Fruit fly (Drosophila melanogaster) whole organism, embryonic: ENCODE results near the gene ppk.

Experiments
- Blimp-1 ChIP-seq: fragments of 200-800 bp; sonication (Bioruptor generic); optimal IDR thresholded peaks from 3 replicates; lab custom pipeline; 2018; ENCODE audit warnings: missing biosample characterization, missing genetic modification characterization, mild to moderate bottlenecking, moderate library complexity, missing genetic modification reagents
- CG10274 ChIP-seq: fragments of 200-800 bp; sonication (Bioruptor generic); optimal IDR thresholded peaks from 3 replicates; lab custom pipeline; 2017; ENCODE audit warnings: missing biosample characterization, mild to moderate bottlenecking, missing genetic modification characterization
- CG10959 ChIP-seq: fragments of 200-800 bp; sonication (Bioruptor generic); IDR thresholded peaks from 2 replicates; pipeline ENCODE4 v1.3.6; 2022; ENCODE audit warnings: missing biosample characterization, missing genetic modification characterization
- CG11247 ChIP-seq: fragments of 200-800 bp; sonication (Bioruptor generic); IDR thresholded peaks from 2 replicates; pipeline ENCODE4 v1.3.6; 2022; ENCODE audit warnings: missing biosample characterization, missing genetic modification characterization
- CG11504 ChIP-seq: fragments of 200-800 bp; sonication (Bioruptor generic); optimal IDR thresholded peaks from 3 replicates; lab custom pipeline; 2019; ENCODE audit warnings: missing biosample characterization, mild to moderate bottlenecking, missing genetic modification characterization, moderate library complexity
- CG12391 ChIP-seq: fragments of 200-800 bp; sonication (Bioruptor generic); optimal IDR thresholded peaks from 3 replicates; lab custom pipeline; 2018; ENCODE audit warnings: missing biosample characterization, mild to moderate bottlenecking, missing genetic modification characterization, moderate library complexity
- CG13775 ChIP-seq: fragments of 200-800 bp; sonication (Bioruptor generic); optimal IDR thresholded peaks from 3 replicates; lab custom pipeline; 2017; ENCODE audit warnings: missing biosample characterization, mild to moderate bottlenecking, missing genetic modification characterization
- CG15696 ChIP-seq: fragments of 200-800 bp; sonication (Bioruptor generic); optimal IDR thresholded peaks from 2 replicates; lab custom pipeline; 2019; ENCODE audit warnings: missing biosample characterization, mild to moderate bottlenecking, missing genetic modification characterization, moderate library complexity
- CG17328 ChIP-seq: fragments of 200-800 bp; sonication (Bioruptor generic); IDR thresholded peaks from 2 replicates; pipeline ENCODE4 v1.3.6; 2022; ENCODE audit warnings: missing biosample characterization, missing genetic modification characterization
- CG17359 ChIP-seq: fragments of 200-800 bp; sonication (Bioruptor generic); optimal IDR thresholded peaks from 3 replicates; lab custom pipeline; 2018; ENCODE audit warnings: missing biosample characterization, mild to moderate bottlenecking, missing genetic modification characterization, moderate library complexity
- CG17361 ChIP-seq: fragments of 200-800 bp; sonication (Bioruptor generic); IDR thresholded peaks from 3 replicates; pipeline ENCODE4 v1.3.6; 2022; ENCODE audit warnings: missing biosample characterization, missing genetic modification characterization
- CG17802 ChIP-seq: fragments of 200-800 bp; sonication (Bioruptor generic); optimal IDR thresholded peaks from 2 replicates; lab custom pipeline; 2018; ENCODE audit warnings: missing biosample characterization, mild to moderate bottlenecking, missing genetic modification characterization, moderate library complexity
- CG17829 ChIP-seq: fragments of 200-800 bp; optimal IDR thresholded peaks from 2 replicates; lab custom pipeline; 2019; ENCODE audit warnings: missing biosample characterization, mild to moderate bottlenecking, missing genetic modification characterization, moderate library complexity
- CG18262 ChIP-seq: fragments of 200-800 bp; optimal IDR thresholded peaks from 3 replicates; lab custom pipeline; 2019; ENCODE audit warnings: missing biosample characterization, mild to moderate bottlenecking, missing genetic modification characterization, moderate library complexity
- CG31365 ChIP-seq: fragments of 200-800 bp; sonication (Bioruptor generic); optimal IDR thresholded peaks from 2 replicates; lab custom pipeline; 2018; ENCODE audit warnings: missing biosample characterization, mild to moderate bottlenecking, missing genetic modification characterization
- CG3163 ChIP-seq: fragments of 200-800 bp; sonication (Bioruptor generic); optimal IDR thresholded peaks from 3 replicates; lab custom pipeline; 2016; ENCODE audit warnings: missing biosample characterization, missing genetic modification characterization
- CG33213 ChIP-seq: fragments of 200-800 bp; sonication (Bioruptor generic); optimal IDR thresholded peaks from 3 replicates; lab custom pipeline; 2016; ENCODE audit warnings: missing biosample characterization, missing genetic modification characterization
- CG4424 ChIP-seq: fragments of 200-800 bp; sonication (Bioruptor generic); optimal IDR thresholded peaks from 3 replicates; lab custom pipeline; 2016; ENCODE audit warnings: missing biosample characterization, missing genetic modification characterization
- CG5180 ChIP-seq: fragments of 200-800 bp; sonication (Bioruptor generic); optimal IDR thresholded peaks from 3 replicates; lab custom pipeline; 2017; ENCODE audit warnings: missing biosample characterization, missing genetic modification characterization, mild to moderate bottlenecking, moderate library complexity, missing genetic modification reagents
- CG6254 ChIP-seq: fragments of 200-800 bp; sonication (Bioruptor generic); optimal IDR thresholded peaks from 3 replicates; lab custom pipeline; 2017; ENCODE audit warnings: mild to moderate bottlenecking, missing biosample characterization, missing genetic modification reagents, missing genetic modification characterization
- CG7786 ChIP-seq: fragments of 200-800 bp; sonication (Bioruptor generic); optimal IDR thresholded peaks from 2 replicates; lab custom pipeline; 2016; ENCODE audit warnings: missing biosample characterization, missing genetic modification characterization
- D19A ChIP-seq: fragments of 200-800 bp; optimal IDR thresholded peaks from 3 replicates; lab custom pipeline; 2019; ENCODE audit warnings: missing biosample characterization, mild to moderate bottlenecking, missing genetic modification characterization, moderate library complexity
- Dip2 ChIP-seq: fragments of 200-800 bp; sonication (Bioruptor generic); IDR thresholded peaks from 2 replicates; pipeline ENCODE4 v1.3.6; 2022; ENCODE audit warnings: missing biosample characterization, missing genetic modification characterization
- Drgx ChIP-seq: fragments of 200-800 bp; sonication (Bioruptor generic); IDR thresholded peaks from 2 replicates; pipeline ENCODE4 v1.3.6; 2022; ENCODE audit warnings: missing biosample characterization, missing genetic modification characterization
- Ets65A ChIP-seq: fragments of 200-800 bp; sonication (Bioruptor generic); peaks from one replicate; lab custom pipeline; 2016; ENCODE audit warnings: missing biosample characterization, missing genetic modification characterization
- HLH3B ChIP-seq: fragments of 200-800 bp; sonication (Bioruptor generic); IDR thresholded peaks from 2 replicates; pipeline ENCODE4 v1.3.6; 2022; ENCODE audit warnings: missing biosample characterization, missing genetic modification characterization
- Jarid2 ChIP-seq: fragments of 200-800 bp; sonication (Bioruptor generic); optimal IDR thresholded peaks from 3 replicates; lab custom pipeline; 2017; ENCODE audit warnings: mild to moderate bottlenecking, missing biosample characterization, missing genetic modification reagents, missing genetic modification characterization
- MESR4 ChIP-seq: fragments of 200-800 bp; sonication (Bioruptor generic); optimal IDR thresholded peaks from 2 replicates; lab custom pipeline; 2018; ENCODE audit warnings: missing biosample characterization, mild to moderate bottlenecking, missing genetic modification characterization, moderate library complexity
- Poxn ChIP-seq: fragments of 200-800 bp; sonication (Bioruptor generic); IDR thresholded peaks from 2 replicates; pipeline ENCODE4 v1.3.6; 2022; ENCODE audit warnings: missing biosample characterization, missing genetic modification characterization
- Ptx1 ChIP-seq: fragments of 200-800 bp; sonication (Bioruptor generic); IDR thresholded peaks from 2 replicates; pipeline ENCODE4 v1.3.6; 2022; ENCODE audit warnings: missing biosample characterization, missing genetic modification characterization
- Ssrp ChIP-seq: fragments of 200-800 bp; sonication (Bioruptor generic); optimal IDR thresholded peaks from 2 replicates; lab custom pipeline; 2018; ENCODE audit warnings: missing biosample characterization, mild to moderate bottlenecking, missing genetic modification characterization, moderate library complexity
- Xrp1 ChIP-seq: fragments of 200-800 bp; sonication (Bioruptor generic); IDR thresholded peaks from 2 replicates; pipeline ENCODE4 v1.3.6; 2022; ENCODE audit warnings: missing biosample characterization, missing genetic modification characterization
- chif ChIP-seq, 2 experiments: fragments of 200-800 bp; sonication (Bioruptor generic); optimal IDR thresholded peaks; 3 replicates each; lab custom pipeline; 2016; ENCODE audit warnings: missing biosample characterization in 2 of 2, missing genetic modification characterization in 2 of 2
- corto ChIP-seq: fragments of 200-800 bp; sonication (Bioruptor generic); optimal IDR thresholded peaks from 2 replicates; lab custom pipeline; 2016; ENCODE audit warnings: missing biosample characterization, mild to moderate bottlenecking, missing genetic modification characterization, moderate library complexity
- dm ChIP-seq: fragments of 200-800 bp; sonication (Bioruptor generic); optimal IDR thresholded peaks from 3 replicates; lab custom pipeline; 2016; ENCODE audit warnings: missing biosample characterization, missing genetic modification characterization
- fd96Cb ChIP-seq: fragments of 200-800 bp; sonication (Bioruptor generic); optimal IDR thresholded peaks from 2 replicates; lab custom pipeline; 2018; ENCODE audit warnings: missing biosample characterization, mild to moderate bottlenecking, missing genetic modification characterization, moderate library complexity
- gcm ChIP-seq: fragments of 200-800 bp; sonication (Bioruptor generic); optimal IDR thresholded peaks from 2 replicates; lab custom pipeline; 2019; ENCODE audit warnings: missing biosample characterization, mild to moderate bottlenecking, missing genetic modification characterization, moderate library complexity
- nmo ChIP-seq: fragments of 200-800 bp; sonication (Bioruptor generic); optimal IDR thresholded peaks from 2 replicates; lab custom pipeline; 2018; ENCODE audit warnings: missing biosample characterization, mild to moderate bottlenecking, missing genetic modification characterization, moderate library complexity
- pfk ChIP-seq: fragments of 200-800 bp; sonication (Bioruptor generic); optimal IDR thresholded peaks from 2 replicates; lab custom pipeline; 2018; ENCODE audit warnings: missing biosample characterization, mild to moderate bottlenecking, missing genetic modification characterization, moderate library complexity
- phol ChIP-seq: fragments of 200-800 bp; sonication (Bioruptor generic); optimal IDR thresholded peaks from 3 replicates; lab custom pipeline; 2018; ENCODE audit warnings: missing biosample characterization, mild to moderate bottlenecking, missing genetic modification characterization, moderate library complexity
- pum ChIP-seq: fragments of 200-800 bp; sonication (Bioruptor generic); optimal IDR thresholded peaks from 2 replicates; lab custom pipeline; 2016; ENCODE audit warnings: missing biosample characterization, missing genetic modification characterization
- salm ChIP-seq: fragments of 200-800 bp; sonication (Bioruptor generic); optimal IDR thresholded peaks from 2 replicates; lab custom pipeline; 2018; ENCODE audit warnings: missing biosample characterization, mild to moderate bottlenecking, missing genetic modification characterization
- sens-2 ChIP-seq: fragments of 200-800 bp; sonication (Bioruptor generic); IDR thresholded peaks from 2 replicates; pipeline ENCODE4 v1.3.6; 2022; ENCODE audit warnings: missing biosample characterization, missing genetic modification characterization
- stwl ChIP-seq: fragments of 200-800 bp; sonication (Bioruptor generic); optimal IDR thresholded peaks from 3 replicates; lab custom pipeline; 2018; ENCODE audit warnings: missing biosample characterization, mild to moderate bottlenecking, missing genetic modification characterization, moderate library complexity
- toy ChIP-seq: fragments of 200-800 bp; sonication (Bioruptor generic); IDR thresholded peaks from 2 replicates; pipeline ENCODE4 v1.3.6; 2022; ENCODE audit warnings: missing biosample characterization, missing genetic modification characterization
- tup ChIP-seq: fragments of 200-800 bp; sonication (Bioruptor generic); optimal IDR thresholded peaks from 2 replicates; lab custom pipeline; 2016; ENCODE audit warnings: missing biosample characterization, mild to moderate bottlenecking, missing genetic modification characterization, moderate library complexity
- wor ChIP-seq: fragments of 200-800 bp; sonication (Bioruptor generic); IDR thresholded peaks from 2 replicates; pipeline ENCODE4 v1.3.6; 2022; ENCODE audit warnings: missing biosample characterization, missing genetic modification characterization
- zen ChIP-seq: fragments of 200-800 bp; sonication (Bioruptor generic); optimal IDR thresholded peaks from 3 replicates; lab custom pipeline; 2018; ENCODE audit warnings: missing biosample characterization, mild to moderate bottlenecking, missing genetic modification characterization, moderate library complexity
- zen2 ChIP-seq: fragments of 200-800 bp; sonication (Bioruptor generic); IDR thresholded peaks from 3 replicates; pipeline ENCODE4 v1.3.6; 2022; ENCODE audit warnings: missing biosample characterization, missing genetic modification characterization; ENCODE audit not compliant: partially characterized antibody

The ppk gene

DNA sequence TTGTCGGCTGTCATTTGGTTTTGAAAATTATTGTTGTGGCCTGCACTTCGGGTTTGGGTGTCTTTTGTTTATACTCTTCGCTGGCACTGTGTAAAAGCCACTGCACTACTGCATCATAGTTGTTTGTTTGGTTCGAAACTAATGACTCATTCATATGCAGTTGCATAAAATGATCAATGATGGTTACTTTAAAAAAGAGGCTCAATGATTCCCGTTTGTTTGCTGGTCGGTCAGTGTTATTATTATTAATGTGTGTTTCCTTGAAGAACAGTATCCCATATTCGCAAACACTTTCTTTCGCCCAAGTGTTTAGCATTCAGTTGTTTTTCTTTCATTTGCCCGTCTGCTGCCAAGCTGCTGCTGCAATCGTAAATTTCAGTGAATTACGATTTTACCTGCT lies 7.5 kb upstream of the ppk start:
- TF ChIP-seq D19A: peak; percentile 16
- no peak for TF ChIP-seq CG31365 (tag; lab: Kevin White, UChicago)

dm6 chr2L:14386522-14386921 lies 5.5 kb upstream of the ppk start:
- TF ChIP-seq Blimp-1 (GFP tag; lab: Kevin White, UChicago): peak; percentile 33
- TF ChIP-seq stwl (tag; lab: Kevin White, UChicago): no peak
- no peak for TF ChIP-seq CG3163 (GFP tag; lab: Kevin White, UChicago)
- peak; percentile 16 for TF ChIP-seq pum (GFP tag; lab: Kevin White, UChicago)
- no peak for TF ChIP-seq dm (GFP tag; lab: Kevin White, UChicago)
- peak; percentile 7 for TF ChIP-seq CG12391 (tag; lab: Kevin White, UChicago)
- peak; percentile 1 for TF ChIP-seq CG13775 (GFP tag; lab: Kevin White, UChicago)
- no peak for TF ChIP-seq pfk (GFP tag; lab: Kevin White, UChicago)
- TF ChIP-seq CG4424: peak; percentile 21
- peak; percentile 33 for TF ChIP-seq phol (tag; lab: Kevin White, UChicago)
- TF ChIP-seq CG17361 (GFP tag; lab: Robert Waterston, UW): peak; percentile 21; the same call in 1 of the 3 replicates
- TF ChIP-seq sens-2 (GFP tag; lab: Robert Waterston, UW): no peak
- no peak for TF ChIP-seq Poxn (GFP tag; lab: Robert Waterston, UW)
- 0 out of 2 replicates have a peak, but pooled peaks have one; percentile 37 for TF ChIP-seq CG10959 (GFP tag; lab: Robert Waterston, UW)
- no peak for TF ChIP-seq CG10274 (GFP tag; lab: Kevin White, UChicago)
- no peak for TF ChIP-seq toy (GFP tag; lab: Robert Waterston, UW)
- TF ChIP-seq gcm (GFP tag; lab: Kevin White, UChicago): no peak
- no peak for TF ChIP-seq Jarid2 (GFP tag; lab: Kevin White, UChicago)
- TF ChIP-seq salm (tag; lab: Kevin White, UChicago): no peak
- TF ChIP-seq nmo: peak; percentile 20
- 0 out of 2 replicates have a peak, but pooled peaks have one; percentile 24 for TF ChIP-seq Ptx1 (GFP tag; lab: Robert Waterston, UW)
- peak; percentile 35 for TF ChIP-seq zen (tag; lab: Kevin White, UChicago)
- TF ChIP-seq CG15696: peak; percentile 60
- peak; percentile 56; the same call in 1 of the 2 replicates for TF ChIP-seq Xrp1
- peak; percentile 8 for TF ChIP-seq CG6254 (GFP tag; lab: Kevin White, UChicago)
- no peak for TF ChIP-seq zen2 (GFP tag; lab: Robert Waterston, UW)
- peak; percentile 2 for TF ChIP-seq Ssrp (tag; lab: Kevin White, UChicago)
- TF ChIP-seq CG33213 (GFP tag; lab: Kevin White, UChicago): no peak
- TF ChIP-seq CG11247 (GFP tag; lab: Robert Waterston, UW): no peak
- no peak for TF ChIP-seq HLH3B (GFP tag; lab: Robert Waterston, UW)
- TF ChIP-seq fd96Cb (tag; lab: Kevin White, UChicago): peak; percentile 14
- peak; percentile 15 to 29 for TF ChIP-seq chif (GFP tag; optimal IDR thresholded peaks at IDR 0.05; lab: Kevin White, UChicago)
- peak; percentile 45 for TF ChIP-seq CG18262 (tag; lab: Kevin White, UChicago)
- TF ChIP-seq tup (GFP tag; lab: Kevin White, UChicago): no peak
- TF ChIP-seq CG11504 (tag; lab: Kevin White, UChicago): peak; percentile 16
- no peak for TF ChIP-seq MESR4 (GFP tag; lab: Kevin White, UChicago)
- TF ChIP-seq CG7786: no peak
- TF ChIP-seq CG17829: peak; percentile 18
- no peak for TF ChIP-seq wor (GFP tag; lab: Robert Waterston, UW)
- peak; percentile 93 for TF ChIP-seq corto
- peak; percentile 26; the same call in 1 of the 2 replicates for TF ChIP-seq CG17328
- TF ChIP-seq Dip2: no peak
- no peak for TF ChIP-seq CG5180 (GFP tag; lab: Kevin White, UChicago)
- TF ChIP-seq Drgx (GFP tag; lab: Robert Waterston, UW): peak; percentile 79
- TF ChIP-seq CG17359 (tag; lab: Kevin White, UChicago): peak; percentile 19
- no peak for TF ChIP-seq CG17802 (tag; lab: Kevin White, UChicago)
- TF ChIP-seq Ets65A: peak; percentile 55
